Fruit fly (Drosophila melanogaster) S2 (cell line): Measurements from ENCODE around the gene CCT6.

Experiments used
- CG8478 ChIP-seq: fragments of >200 bp; optimal IDR thresholded peaks from 2 replicates; lab custom pipeline; 2018
- CTCF ChIP-seq, 2 experiments: fragments of >200 bp; optimal IDR thresholded peaks; 2 replicates each; lab custom pipeline; 2018

DNA sequence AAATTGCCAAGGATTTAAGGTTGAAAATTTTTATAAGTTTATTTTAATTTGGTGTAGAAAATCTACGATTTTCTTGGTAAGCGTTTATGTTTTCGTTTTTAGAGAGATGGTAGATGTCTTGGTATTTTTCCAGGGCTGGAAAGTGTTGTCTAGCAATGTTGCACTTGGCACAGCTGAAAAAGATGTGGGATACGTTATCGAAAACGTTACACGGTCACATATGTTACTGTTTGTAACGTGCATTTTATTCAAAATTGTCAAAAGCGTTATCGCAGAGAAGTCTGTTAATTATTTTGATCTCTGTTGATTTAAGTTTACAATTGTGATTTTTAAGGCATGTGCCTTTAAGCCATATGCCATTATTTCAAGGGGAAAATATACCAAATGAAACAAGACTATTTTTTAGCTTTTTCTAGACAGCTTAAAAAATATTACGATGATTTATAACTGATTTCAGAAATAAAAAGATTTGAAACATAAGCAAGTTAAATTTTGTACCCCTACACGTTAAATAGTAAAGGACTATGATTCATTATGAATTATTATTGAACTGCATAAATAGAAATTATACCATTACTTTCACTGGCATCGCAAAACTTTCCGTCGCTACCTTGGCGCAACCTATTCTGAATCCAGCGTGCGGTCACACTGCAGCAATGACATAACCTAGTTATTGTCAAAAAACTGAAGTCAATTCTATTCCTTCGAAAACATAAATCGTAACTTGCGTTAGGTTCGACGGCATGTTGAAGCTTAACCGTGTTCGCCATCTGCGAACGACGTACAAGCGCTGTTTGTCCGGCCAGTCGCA lies 39.2 kb downstream of the CCT6 start, which contains the start of the genes Paf-AHalpha and mRpS30:
- TF ChIP-seq CTCF (optimal IDR thresholded peaks at IDR 0.05; lab: Kevin White, UChicago) (no peak), CG8478 (lab: Kevin White, UChicago) (no peak)
